Worm (Caenorhabditis elegans) whole organism, L3 larva: ENCODE measurements around the gene col-119.

Source experiments
- ZK546.5 ChIP-seq: sonication (generic microtip); optimal IDR thresholded peaks from 2 replicates; lab custom pipeline; 2017; ENCODE audit warnings: missing biosample characterization, missing genetic modification characterization
- aly-2 ChIP-seq: fragments of 150-350 bp; optimal IDR thresholded peaks from 2 replicates; lab custom pipeline; 2014; ENCODE audit warnings: missing biosample characterization, missing genetic modification characterization
- ceh-16 ChIP-seq: sonication (generic microtip); optimal IDR thresholded peaks from 2 replicates; lab custom pipeline; 2017; ENCODE audit warnings: missing biosample characterization, missing genetic modification characterization
- ceh-28 ChIP-seq: fragments of 150-350 bp; optimal IDR thresholded peaks from 2 replicates; lab custom pipeline; 2014; ENCODE audit warnings: missing biosample characterization, missing genetic modification reagents, missing genetic modification characterization
- ceh-82 ChIP-seq: fragments of 150-350 bp; optimal IDR thresholded peaks from 2 replicates; lab custom pipeline; 2014; ENCODE audit warnings: missing biosample characterization, missing genetic modification characterization
- ceh-9 ChIP-seq: sonication (generic microtip); optimal IDR thresholded peaks from 2 replicates; lab custom pipeline; 2018; ENCODE audit warnings: missing biosample characterization, missing genetic modification characterization
- daf-12 ChIP-seq: fragments of 150-350 bp; optimal IDR thresholded peaks from 2 replicates; lab custom pipeline; 2014; ENCODE audit warnings: missing biosample characterization, missing genetic modification reagents, missing genetic modification characterization
- elt-2 ChIP-seq: sonication (generic microtip); optimal IDR thresholded peaks from 2 replicates; lab custom pipeline; 2016; ENCODE audit warnings: missing genetic modification reagents, mild to moderate bottlenecking, missing genetic modification characterization, missing compliant biosample characterization
- elt-3 ChIP-seq, 3 experiments: fragments of 150-350 bp in 1 of 3; sonication (generic microtip) in 2 of 3; optimal IDR thresholded peaks; 2 replicates in 2 of 3; 4 replicates in 1 of 3; lab custom pipeline; 2014 to 2017; ENCODE audit warnings: missing biosample characterization in 3 of 3, missing genetic modification characterization in 3 of 3
- eor-1 ChIP-seq, 2 experiments: fragments of 150-350 bp; optimal IDR thresholded peaks; 2 replicates each; lab custom pipeline; 2014 to 2018; ENCODE audit warnings: missing biosample characterization in 2 of 2, missing genetic modification characterization in 2 of 2
- fkh-10 ChIP-seq: sonication (generic microtip); optimal IDR thresholded peaks from 2 replicates; lab custom pipeline; 2017; ENCODE audit warnings: missing biosample characterization, missing genetic modification reagents, missing genetic modification characterization
- hmg-11 ChIP-seq: sonication (generic microtip); optimal IDR thresholded peaks from 2 replicates; lab custom pipeline; 2016; ENCODE audit warnings: missing genetic modification characterization, missing compliant biosample characterization
- lin-15B ChIP-seq: fragments of 150-350 bp; optimal IDR thresholded peaks from 2 replicates; lab custom pipeline; 2014; ENCODE audit warnings: missing biosample characterization, missing genetic modification characterization
- lin-39 ChIP-seq: fragments of 150-350 bp; optimal IDR thresholded peaks from 2 replicates; lab custom pipeline; 2018; ENCODE audit warnings: missing biosample characterization, missing genetic modification reagents, missing genetic modification characterization
- lsy-12 ChIP-seq: sonication (generic microtip); optimal IDR thresholded peaks from 2 replicates; lab custom pipeline; 2016; ENCODE audit warnings: mild to moderate bottlenecking, missing genetic modification characterization, missing compliant biosample characterization
- mdl-1 ChIP-seq: fragments of 150-350 bp; optimal IDR thresholded peaks from 2 replicates; lab custom pipeline; 2014; ENCODE audit warnings: missing biosample characterization, missing genetic modification characterization
- mml-1 ChIP-seq: fragments of 150-350 bp; sonication (generic microtip); optimal IDR thresholded peaks from 3 replicates; lab custom pipeline; 2014; ENCODE audit warnings: missing biosample characterization, missing genetic modification characterization
- nfya-1 ChIP-seq: sonication (generic microtip); optimal IDR thresholded peaks from 2 replicates; lab custom pipeline; 2017; ENCODE audit warnings: missing genetic modification characterization, mild to moderate bottlenecking, missing compliant biosample characterization, antibody characterized with exemption, moderate library complexity; ENCODE audit not compliant: insufficient read depth
- nhr-11 ChIP-seq: fragments of 150-350 bp; optimal IDR thresholded peaks from 2 replicates; lab custom pipeline; 2014; ENCODE audit warnings: missing biosample characterization, missing genetic modification characterization
- nhr-12 ChIP-seq: fragments of 150-350 bp; optimal IDR thresholded peaks from 2 replicates; lab custom pipeline; 2014; ENCODE audit warnings: missing biosample characterization, missing genetic modification characterization
- nhr-23 ChIP-seq: fragments of 150-350 bp; optimal IDR thresholded peaks from 2 replicates; lab custom pipeline; 2014; ENCODE audit warnings: missing biosample characterization, missing genetic modification reagents, missing genetic modification characterization
- nhr-237 ChIP-seq: fragments of 150-350 bp; optimal IDR thresholded peaks from 2 replicates; lab custom pipeline; 2014; ENCODE audit warnings: missing biosample characterization, missing genetic modification characterization
- nhr-25 ChIP-seq: sonication (generic microtip); optimal IDR thresholded peaks from 2 replicates; lab custom pipeline; 2017; ENCODE audit warnings: missing biosample characterization, missing genetic modification characterization
- nhr-43 ChIP-seq: sonication (generic microtip); optimal IDR thresholded peaks from 2 replicates; lab custom pipeline; 2016; ENCODE audit warnings: mild to moderate bottlenecking, missing genetic modification characterization, missing compliant biosample characterization; ENCODE audit not compliant: poor library complexity, severe bottlenecking
- nhr-77 ChIP-seq: fragments of 150-350 bp; optimal IDR thresholded peaks from 2 replicates; lab custom pipeline; 2014; ENCODE audit warnings: missing biosample characterization, missing genetic modification characterization
- pha-4 ChIP-seq: fragments of 150-350 bp; optimal IDR thresholded peaks from 2 replicates; lab custom pipeline; 2014; ENCODE audit warnings: missing biosample characterization, missing genetic modification reagents, missing genetic modification characterization
- sea-2 ChIP-seq: fragments of 150-350 bp; sonication (generic microtip); optimal IDR thresholded peaks from 4 replicates; lab custom pipeline; 2014; ENCODE audit warnings: missing biosample characterization, missing genetic modification reagents, missing genetic modification characterization
- skn-1 ChIP-seq: fragments of 150-350 bp; optimal IDR thresholded peaks from 2 replicates; lab custom pipeline; 2014; ENCODE audit warnings: missing biosample characterization, missing genetic modification characterization
- snpc-4 ChIP-seq: fragments of 150-350 bp; optimal IDR thresholded peaks from 2 replicates; lab custom pipeline; 2014; ENCODE audit warnings: missing biosample characterization, missing genetic modification characterization
- tbx-2 ChIP-seq: sonication (generic microtip); optimal IDR thresholded peaks from 2 replicates; lab custom pipeline; 2016; ENCODE audit warnings: mild to moderate bottlenecking, missing genetic modification characterization, missing compliant biosample characterization
- unc-62 ChIP-seq: fragments of 150-350 bp; sonication (generic microtip); optimal IDR thresholded peaks from 4 replicates; lab custom pipeline; 2014; ENCODE audit warnings: missing biosample characterization, missing genetic modification reagents, missing genetic modification characterization
- zag-1 ChIP-seq: fragments of 150-350 bp; optimal IDR thresholded peaks from 2 replicates; lab custom pipeline; 2014; ENCODE audit warnings: missing biosample characterization, missing genetic modification characterization
- ztf-11 ChIP-seq: fragments of 150-350 bp; optimal IDR thresholded peaks from 2 replicates; lab custom pipeline; 2014; ENCODE audit warnings: missing biosample characterization, missing genetic modification characterization

col-119 gene

DNA sequence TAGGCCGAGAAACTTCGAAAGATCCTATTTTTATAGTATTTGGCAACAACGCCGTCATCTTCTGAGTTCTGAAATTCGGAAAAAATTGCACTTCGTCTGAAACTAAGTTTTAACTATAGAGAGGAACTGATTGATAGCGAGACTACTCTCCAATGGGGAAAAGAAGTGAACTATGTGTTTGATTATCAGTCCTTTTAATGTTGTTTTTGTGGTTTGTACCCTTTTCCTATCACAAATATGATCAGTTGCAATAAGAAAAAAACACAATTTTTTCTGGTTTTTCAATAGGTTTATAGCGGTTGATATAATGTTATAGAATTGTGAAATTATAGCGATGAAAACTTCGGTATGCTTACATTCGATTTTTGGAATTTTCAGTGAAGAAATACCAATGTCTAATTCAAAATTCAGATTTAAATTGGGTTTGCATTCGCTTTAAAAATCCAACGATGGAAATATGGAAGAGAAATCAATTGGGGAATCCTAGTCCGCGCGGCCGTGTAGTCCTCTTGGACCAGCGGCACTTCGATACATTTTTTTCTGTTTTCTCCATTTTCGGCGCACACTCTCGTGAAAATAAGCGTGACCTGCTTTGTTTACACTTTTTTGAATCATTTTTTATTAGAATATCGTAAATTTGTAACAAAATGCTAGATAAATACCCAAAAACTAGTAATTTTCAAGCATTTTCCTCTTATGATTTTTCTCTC is 6.2 kb downstream of the col-119 start, which contains the start of gene C53B4.3:
TSS of gene C53B4.3 (minus strand) at position 464 of the 710 bp plus-strand sequence.
- peak; percentile 92 for TF ChIP-seq nhr-43
- TF ChIP-seq pha-4 = peak; percentile 72
- peak; percentile 24 for TF ChIP-seq tbx-2 (tag; lab: Kevin White, UChicago)
- TF ChIP-seq aly-2 (tag; lab: Kevin White, UChicago) = no peak
- TF ChIP-seq elt-2 (tag; lab: Kevin White, UChicago) = peak; percentile 55
- TF ChIP-seq ZK546.5 (tag; lab: Kevin White, UChicago) = no peak
- TF ChIP-seq nhr-23 (tag; lab: Kevin White, UChicago) = peak; percentile 60
- TF ChIP-seq nhr-77 (tag; lab: Kevin White, UChicago) = no peak
- peak in 1 of 2 experiments; percentile 27 for TF ChIP-seq eor-1 (tag; optimal IDR thresholded peaks at IDR 0.05; lab: Kevin White, UChicago)
- TF ChIP-seq zag-1 (tag; lab: Kevin White, UChicago) = no peak
- peak; percentile 63 for TF ChIP-seq lsy-12 (tag; lab: Kevin White, UChicago)
- peak; percentile 39 for TF ChIP-seq nfya-1 (tag; lab: Kevin White, UChicago)
- TF ChIP-seq lin-15B (tag; lab: Kevin White, UChicago) = peak; percentile 71
- TF ChIP-seq hmg-11 (tag; lab: Kevin White, UChicago) = peak; percentile 32
- peak; percentile 74 for TF ChIP-seq snpc-4 (tag; lab: Kevin White, UChicago)
- peak; percentile 52 for TF ChIP-seq nhr-25

DNA sequence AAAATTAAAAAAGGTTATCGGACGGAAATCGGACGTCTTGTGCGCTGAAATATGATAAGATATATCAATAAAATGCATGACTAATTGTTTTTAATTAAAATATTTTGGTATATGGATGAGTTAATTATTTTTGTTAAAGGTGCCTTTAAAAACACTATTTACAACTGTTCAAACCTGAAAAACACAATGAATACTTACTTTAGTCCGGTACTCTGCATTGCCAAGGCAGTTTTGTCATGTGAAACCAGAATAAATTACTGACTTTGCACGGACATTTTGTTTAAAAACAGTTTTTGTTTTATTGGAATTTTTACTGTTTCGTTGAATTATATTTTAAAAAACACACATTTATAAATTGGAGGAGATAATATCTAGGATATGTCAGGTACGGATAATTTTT is 11.6 kb downstream of the col-119 start, which contains the start of gene suex-2:
TSS of gene suex-2 (plus strand) at position 301 of the 400 bp plus-strand sequence.
- TF ChIP-seq sea-2 (GFP tag; lab: Kevin White, UChicago) (no peak), mdl-1 (no peak), mml-1 (tag; lab: Kevin White, UChicago) (no peak), unc-62 (GFP tag; lab: Kevin White, UChicago) (no peak), lin-39 (tag; lab: Kevin White, UChicago) (no peak), ztf-11 (tag; lab: Kevin White, UChicago) (no peak), nhr-11 (tag; lab: Kevin White, UChicago) (no peak), skn-1 (tag; lab: Kevin White, UChicago) (no peak), aly-2 (tag; lab: Kevin White, UChicago) (no peak), lin-15B (tag; lab: Kevin White, UChicago) (no peak), elt-3 (tag; optimal IDR thresholded peaks at IDR 0.05; lab: Kevin White, UChicago) (no peak), daf-12 (tag; lab: Kevin White, UChicago) (no peak)

ce11 chrIV:8965883-8966282 is 13.7 kb downstream of the col-119 start, which contains the start of gene C53B4.2:
Gene C53B4.2 (plus strand): TSS chrIV:8966183.
- no peak for TF ChIP-seq elt-2 (tag; lab: Kevin White, UChicago)
- no peak for TF ChIP-seq unc-62 (GFP tag; lab: Kevin White, UChicago)
- no peak for TF ChIP-seq ceh-9
- TF ChIP-seq, all 47 proteins: peak for 0

ce11 chrIV:8956189-8956588 is 23.4 kb downstream of the col-119 start, which contains the start of gene tpra-1:
Gene tpra-1 (plus strand): TSS chrIV:8956489.
- TF ChIP-seq ceh-16 = no peak
- TF ChIP-seq snpc-4 (tag; lab: Kevin White, UChicago) = no peak
- TF ChIP-seq nhr-12 (tag; lab: Kevin White, UChicago) = no peak
- TF ChIP-seq hmg-11 (tag; lab: Kevin White, UChicago) = no peak
- no peak for TF ChIP-seq sea-2 (GFP tag; lab: Kevin White, UChicago)
- no peak for TF ChIP-seq zag-1 (tag; lab: Kevin White, UChicago)
- TF ChIP-seq nhr-23 (tag; lab: Kevin White, UChicago) = no peak
- no peak for TF ChIP-seq fkh-10 (GFP tag; lab: Kevin White, UChicago)
- TF ChIP-seq nhr-43 = no peak
- TF ChIP-seq ceh-82 (tag; lab: Kevin White, UChicago) = no peak
- no peak for TF ChIP-seq elt-3 (tag; optimal IDR thresholded peaks at IDR 0.05; lab: Kevin White, UChicago)
- no peak for TF ChIP-seq ceh-28
- TF ChIP-seq aly-2 (tag; lab: Kevin White, UChicago) = no peak
- TF ChIP-seq ztf-11 (tag; lab: Kevin White, UChicago) = no peak
- TF ChIP-seq eor-1 (tag; optimal IDR thresholded peaks at IDR 0.05; lab: Kevin White, UChicago) = no peak
- TF ChIP-seq lin-15B (tag; lab: Kevin White, UChicago) = no peak
- no peak for TF ChIP-seq ZK546.5 (tag; lab: Kevin White, UChicago)
- no peak for TF ChIP-seq nhr-237 (tag; lab: Kevin White, UChicago)
